Fruit fly (Drosophila melanogaster) whole organism, prepupa: ENCODE results near the gene meep.

Source experiments
- Blimp-1 ChIP-seq: fragments of 200-800 bp; sonication (Bioruptor generic); optimal IDR thresholded peaks from 3 replicates; lab custom pipeline; 2017; ENCODE audit warnings: missing biosample characterization, missing genetic modification characterization, mild to moderate bottlenecking, moderate library complexity, missing genetic modification reagents
- Ets21C ChIP-seq: fragments of 200-800 bp; sonication (Bioruptor generic); optimal IDR thresholded peaks from 3 replicates; lab custom pipeline; 2016; ENCODE audit warnings: missing biosample characterization, missing genetic modification characterization
- Hr38 ChIP-seq: sonication (Bioruptor generic); optimal IDR thresholded peaks from 2 replicates; lab custom pipeline; 2016; ENCODE audit warnings: missing biosample characterization, missing genetic modification characterization
- Lpt ChIP-seq: fragments of 200-800 bp; sonication (Bioruptor generic); optimal IDR thresholded peaks from 3 replicates; lab custom pipeline; 2016; ENCODE audit warnings: missing biosample characterization, missing genetic modification characterization
- OdsH ChIP-seq: fragments of 200-800 bp; sonication (Bioruptor generic); optimal IDR thresholded peaks from 3 replicates; lab custom pipeline; 2016; ENCODE audit warnings: missing biosample characterization, missing genetic modification characterization
- lz ChIP-seq: fragments of 200-800 bp; sonication (Bioruptor generic); optimal IDR thresholded peaks from 3 replicates; lab custom pipeline; 2016; ENCODE audit warnings: missing biosample characterization, missing genetic modification characterization

DNA sequence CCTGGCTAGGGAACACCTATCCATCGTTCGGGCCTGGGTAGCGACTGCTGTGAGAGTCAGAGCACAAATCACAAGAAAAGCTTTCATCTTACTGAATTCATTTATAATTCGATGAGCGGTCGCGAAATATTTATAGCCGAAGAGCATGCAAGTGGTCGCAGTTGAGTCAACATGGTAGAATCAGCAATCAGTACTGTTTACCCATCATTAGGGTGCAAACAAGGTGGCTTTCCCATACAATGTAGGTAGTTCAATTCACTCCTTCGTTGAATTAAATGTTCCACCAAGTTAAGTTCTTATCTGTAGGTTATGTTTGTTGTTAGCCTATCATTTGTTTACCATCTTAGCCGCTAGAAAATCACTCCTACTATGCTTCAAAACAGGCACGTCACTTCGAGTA is 15.8 kb upstream of the meep start, which contains the start of gene LysP:
- TF ChIP-seq Lpt (no peak), OdsH (GFP tag; lab: Kevin White, UChicago) (no peak), Ets21C (GFP tag; lab: Kevin White, UChicago) (no peak), Hr38 (no peak), Blimp-1 (GFP tag; lab: Kevin White, UChicago) (no peak), lz (GFP tag; lab: Kevin White, UChicago) (no peak)
